Worm (Caenorhabditis elegans): Measurements from ENCODE around the gene htz-1.

Gene htz-1

ce11 chrIV:4469770-4470709 is 24.0 kb downstream of the htz-1 start:
- TF ChIP-seq ceh-58 (GFP tag; IDR thresholded peaks at IDR 0.05) (no peak), C06A6.2 (GFP tag; conservative IDR thresholded peaks at IDR 0.05) (peak; percentile 42; the same call in 1 of the 2 replicates), F23B12.7 (tag; optimal IDR thresholded peaks at IDR 0.05; ENCODE audit: insufficient read depth) (no peak), B0336.3 (GFP tag; IDR thresholded peaks at IDR 0.05) (peak; percentile 74), snpc-4 (GFP tag; optimal IDR thresholded peaks at IDR 0.05) (no peak), snpc-4 (tag; optimal IDR thresholded peaks at IDR 0.05) (peak in 1 of 4 experiments; percentile 37), F55B11.4 (tag; optimal IDR thresholded peaks at IDR 0.05; ENCODE audit: borderline replicate concordance, insufficient read depth) (no peak), ztf-3 (GFP tag; optimal IDR thresholded peaks at IDR 0.05) (peak; percentile 11), F10E7.11 (tag; optimal IDR thresholded peaks at IDR 0.05) (no peak), ztf-26 (tag; optimal IDR thresholded peaks at IDR 0.05) (no peak), him-1 (tag; optimal IDR thresholded peaks at IDR 0.05) (no peak), egl-18 (GFP tag; IDR thresholded peaks at IDR 0.05) (0 out of 2 replicates have a peak, but pooled peaks have one; percentile 3), T07F8.4 (tag; optimal IDR thresholded peaks at IDR 0.05) (no peak), ccch-3 (GFP tag; optimal IDR thresholded peaks at IDR 0.05) (no peak), hrde-1 (tag; optimal IDR thresholded peaks at IDR 0.05; ENCODE audit: borderline replicate concordance) (no peak), bed-2 (GFP tag; IDR thresholded peaks at IDR 0.05) (no peak), Y67H2A.10 (GFP tag; conservative IDR thresholded peaks at IDR 0.05) (0 out of 2 replicates have a peak, but pooled peaks have one; percentile 37), C17E4.6 (GFP tag; IDR thresholded peaks at IDR 0.05) (no peak), K11D2.4 (GFP tag; IDR thresholded peaks at IDR 0.05) (peak; percentile 75), B0261.1 (tag; optimal IDR thresholded peaks at IDR 0.05) (no peak), ztf-28 (GFP tag; IDR thresholded peaks at IDR 0.05) (0 out of 2 replicates have a peak, but pooled peaks have one; percentile 24), ceh-27 (GFP tag; optimal IDR thresholded peaks at IDR 0.05) (peak; percentile 79), F39B2.1 (GFP tag; IDR thresholded peaks at IDR 0.05) (no peak), madf-10 (tag; optimal IDR thresholded peaks at IDR 0.05) (no peak), ztf-18 (tag; optimal IDR thresholded peaks at IDR 0.05) (peak; percentile 43), lir-1 (GFP tag; conservative IDR thresholded peaks at IDR 0.05) (peak; percentile 42; the same call in 1 of the 2 replicates), dox-1 (GFP tag; IDR thresholded peaks at IDR 0.05) (peak; percentile 55), ztf-25 (GFP tag; IDR thresholded peaks at IDR 0.05) (0 out of 2 replicates have a peak, but pooled peaks have one; percentile 39), rcor-1 (GFP tag; IDR thresholded peaks at IDR 0.05) (peak; percentile 29; the same call in 1 of the 2 replicates), Y95B8A.8 (GFP tag; IDR thresholded peaks at IDR 0.05) (no peak), lag-1 (GFP tag; IDR thresholded peaks at IDR 0.05) (no peak), Y79H2A.3 (GFP tag; conservative IDR thresholded peaks at IDR 0.05) (0 out of 2 replicates have a peak, but pooled peaks have one; percentile 8), ets-4 (GFP tag; optimal IDR thresholded peaks at IDR 0.05) (no peak), attf-3 (GFP tag; conservative IDR thresholded peaks at IDR 0.05) (0 out of 2 replicates have a peak, but pooled peaks have one; percentile 10), tlf-1 (GFP tag; optimal IDR thresholded peaks at IDR 0.05) (peak; percentile 9), nhr-90 (tag; optimal IDR thresholded peaks at IDR 0.05) (peak; percentile 46), madf-6 (GFP tag; IDR thresholded peaks at IDR 0.05) (peak; percentile 47; the same call in 1 of the 2 replicates), lsy-27 (tag; optimal IDR thresholded peaks at IDR 0.05; ENCODE audit: borderline replicate concordance, insufficient read depth) (no peak), let-607 (tag; optimal IDR thresholded peaks at IDR 0.05) (no peak), F57A8.1 (GFP tag; optimal IDR thresholded peaks at IDR 0.05) (no peak), snpc-3.4 (tag; optimal IDR thresholded peaks at IDR 0.05) (no peak), B0019.2 (GFP tag; conservative IDR thresholded peaks at IDR 0.05) (no peak), madf-3 (GFP tag; IDR thresholded peaks at IDR 0.05) (no peak), attf-6 (GFP tag; IDR thresholded peaks at IDR 0.05) (0 out of 2 replicates have a peak, but pooled peaks have one; percentile 12), ekl-4 (GFP tag; IDR thresholded peaks at IDR 0.05) (peak; percentile 8; the same call in 1 of the 2 replicates)
